Worm (Caenorhabditis elegans) whole organism, early embryonic: ENCODE results near the gene zip-6.

ENCODE experiments used
- aly-1 ChIP-seq: sonication (generic microtip); optimal IDR thresholded peaks from 2 replicates; lab custom pipeline; 2016; ENCODE audit warnings: missing genetic modification characterization, missing compliant biosample characterization
- ama-1 ChIP-seq: fragments of 150-350 bp; optimal IDR thresholded peaks from 2 replicates; lab custom pipeline; 2014
- ceh-36 ChIP-seq: sonication (generic microtip); optimal IDR thresholded peaks from 2 replicates; lab custom pipeline; 2016; ENCODE audit warnings: missing genetic modification characterization, inconsistent platforms, missing compliant biosample characterization
- ets-7 ChIP-seq: sonication (generic microtip); optimal IDR thresholded peaks from 2 replicates; lab custom pipeline; 2016; ENCODE audit warnings: missing genotype, missing genetic modification characterization, missing compliant biosample characterization
- flt-1 ChIP-seq: fragments of 200-800 bp; sonication (Bioruptor generic); IDR thresholded peaks from 2 replicates; pipeline ENCODE4 v1.3.6; 2022; ENCODE audit warnings: missing genetic modification characterization, missing compliant biosample characterization
- hmbx-1 ChIP-seq: sonication (generic microtip); optimal IDR thresholded peaks from 2 replicates; lab custom pipeline; 2016; ENCODE audit warnings: mild to moderate bottlenecking, missing genetic modification characterization, missing compliant biosample characterization
- hmg-4 ChIP-seq: fragments of 200-800 bp; sonication (Bioruptor generic); optimal IDR thresholded peaks from 2 replicates; lab custom pipeline; 2018; ENCODE audit warnings: mild to moderate bottlenecking, missing genetic modification characterization, missing compliant biosample characterization
- pes-1 ChIP-seq: fragments of 200-800 bp; sonication (Bioruptor generic); IDR thresholded peaks from 2 replicates; pipeline ENCODE4 v1.3.6; 2022; ENCODE audit warnings: missing genetic modification reagents, missing genetic modification characterization, missing compliant biosample characterization
- tbx-11 ChIP-seq: fragments of 200-800 bp; sonication (Bioruptor generic); IDR thresholded peaks from 2 replicates; pipeline ENCODE4 v1.3.6; 2022; ENCODE audit warnings: missing genetic modification characterization, missing compliant biosample characterization

DNA sequence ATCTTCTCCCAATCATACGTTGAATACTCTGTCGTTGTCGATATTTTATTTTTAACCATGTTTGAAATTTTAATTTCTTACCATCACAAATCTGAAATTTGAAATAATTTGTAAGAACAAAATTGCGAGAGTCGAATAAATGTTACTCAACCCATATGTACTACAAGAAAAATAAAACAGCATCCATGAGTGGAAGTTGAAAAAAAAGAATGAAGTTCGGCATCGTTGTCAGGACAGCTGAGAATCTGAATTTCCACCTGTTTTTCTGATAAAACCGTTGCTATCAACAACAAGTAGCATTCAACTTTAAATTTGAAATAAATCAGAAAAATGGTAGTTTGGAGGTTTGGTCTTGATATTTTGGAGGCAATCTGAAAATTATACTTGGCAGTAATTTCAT is 5.9 kb upstream of the zip-6 start, which contains the start of gene C29F4.3:
- TF ChIP-seq hmg-4 (GFP tag; lab: Kevin White, UChicago) (no peak), flt-1 (no peak), ama-1 (lab: Kevin White, UChicago) (no peak), tbx-11 (GFP tag; lab: Robert Waterston, UW) (no peak), hmbx-1 (tag; lab: Kevin White, UChicago) (no peak), ceh-36 (tag; lab: Kevin White, UChicago) (no peak), pes-1 (GFP tag; lab: Robert Waterston, UW) (no peak), ets-7 (tag; lab: Kevin White, UChicago) (no peak), aly-1 (no peak)
